Worm (Caenorhabditis elegans) whole organism, young adult: ENCODE results near the gene atg-9.

Experiments
- B0336.3 ChIP-seq: fragments of 200-800 bp; sonication (Bioruptor generic); IDR thresholded peaks from 2 replicates; pipeline ENCODE4 v1.3.6; 2022; ENCODE audit warnings: missing genetic modification characterization, missing compliant biosample characterization
- C06A6.2 ChIP-seq: fragments of 200-800 bp; sonication (Bioruptor generic); conservative IDR thresholded peaks from 2 replicates; pipeline ENCODE4 v1.3.6; 2022; ENCODE audit warnings: missing genetic modification characterization, missing compliant biosample characterization
- C17E4.6 ChIP-seq: fragments of 200-800 bp; sonication (Bioruptor generic); IDR thresholded peaks from 2 replicates; pipeline ENCODE4 v1.3.6; 2022; ENCODE audit warnings: missing genetic modification reagents, missing genetic modification characterization, missing compliant biosample characterization
- F23B12.7 ChIP-seq: sonication (generic microtip); optimal IDR thresholded peaks from 2 replicates; lab custom pipeline; 2017; ENCODE audit warnings: missing genetic modification characterization, mild to moderate bottlenecking, missing compliant biosample characterization, antibody characterized with exemption, moderate library complexity; ENCODE audit not compliant: insufficient read depth
- F57A8.1 ChIP-seq: fragments of 200-800 bp; sonication (Bioruptor generic); optimal IDR thresholded peaks from 2 replicates; lab custom pipeline; 2018; ENCODE audit warnings: mild to moderate bottlenecking, missing genetic modification characterization, moderate library complexity, missing compliant biosample characterization
- K11D2.4 ChIP-seq: fragments of 200-800 bp; sonication (Bioruptor generic); IDR thresholded peaks from 2 replicates; pipeline ENCODE4 v1.3.6; 2022; ENCODE audit warnings: missing genetic modification reagents, missing genetic modification characterization, missing compliant biosample characterization
- K12H6.12 ChIP-seq: fragments of 200-800 bp; sonication (Bioruptor generic); optimal IDR thresholded peaks from 2 replicates; lab custom pipeline; 2018; ENCODE audit warnings: mild to moderate bottlenecking, missing genetic modification characterization, missing compliant biosample characterization
- Y53F4B.3 ChIP-seq: fragments of 200-800 bp; sonication (Bioruptor generic); IDR thresholded peaks from 2 replicates; pipeline ENCODE4 v1.3.6; 2022; ENCODE audit warnings: missing genetic modification reagents, missing genetic modification characterization, missing compliant biosample characterization
- Y56A3A.18 ChIP-seq: fragments of 200-800 bp; sonication (Bioruptor generic); IDR thresholded peaks from 2 replicates; pipeline ENCODE4 v1.3.6; 2022; ENCODE audit warnings: missing genetic modification reagents, missing genetic modification characterization, missing compliant biosample characterization
- Y95B8A.8 ChIP-seq: fragments of 200-800 bp; sonication (Bioruptor generic); IDR thresholded peaks from 2 replicates; pipeline ENCODE4 v1.3.6; 2022; ENCODE audit warnings: missing genetic modification reagents, missing genetic modification characterization, missing compliant biosample characterization
- ama-1 ChIP-seq, 3 experiments: fragments of 150-350 bp in 1 of 3; sonication (generic microtip) in 2 of 3; optimal IDR thresholded peaks; 2 replicates each; lab custom pipeline; 2014 to 2018; ENCODE audit warnings: missing biosample characterization in 2 of 3, missing genetic modification characterization in 2 of 3, missing genetic modification reagents in 2 of 3
- athp-1 ChIP-seq: sonication (generic microtip); optimal IDR thresholded peaks from 2 replicates; lab custom pipeline; 2017; ENCODE audit warnings: mild to moderate bottlenecking, missing genetic modification characterization, missing compliant biosample characterization
- attf-5 ChIP-seq: fragments of 200-800 bp; sonication (Bioruptor generic); optimal IDR thresholded peaks from 2 replicates; lab custom pipeline; 2018; ENCODE audit warnings: mild to moderate bottlenecking, missing genetic modification characterization, missing compliant biosample characterization
- bed-2 ChIP-seq: fragments of 200-800 bp; sonication (Bioruptor generic); IDR thresholded peaks from 2 replicates; pipeline ENCODE4 v1.3.6; 2022; ENCODE audit warnings: missing genetic modification reagents, missing genetic modification characterization, missing compliant biosample characterization
- cebp-1 ChIP-seq, 2 experiments: fragments of 200-800 bp in 1 of 2; sonication (Bioruptor generic) in 1 of 2; sonication (generic microtip) in 1 of 2; IDR thresholded peaks in 1 of 2; optimal IDR thresholded peaks in 1 of 2; 2 replicates each; pipeline versions ENCODE4 v1.3.6 to Lab custom; 2017 to 2022; ENCODE audit warnings: missing compliant biosample characterization in 2 of 2, missing genetic modification characterization in 2 of 2, mild to moderate bottlenecking in 1 of 2, missing genetic modification reagents in 1 of 2, moderate library complexity in 1 of 2
- ceh-100 ChIP-seq: fragments of 200-800 bp; sonication (Bioruptor generic); IDR thresholded peaks from 2 replicates; pipeline ENCODE4 v1.3.6; 2022; ENCODE audit warnings: missing genetic modification reagents, missing genetic modification characterization, missing compliant biosample characterization
- ceh-27 ChIP-seq: fragments of 200-800 bp; sonication (Bioruptor generic); optimal IDR thresholded peaks from 2 replicates; lab custom pipeline; 2018; ENCODE audit warnings: mild to moderate bottlenecking, missing genetic modification characterization, moderate library complexity, missing compliant biosample characterization
- ceh-79 ChIP-seq: sonication (generic microtip); optimal IDR thresholded peaks from 2 replicates; lab custom pipeline; 2017; ENCODE audit warnings: mild to moderate bottlenecking, missing genetic modification characterization, missing compliant biosample characterization
- ceh-91 ChIP-seq: fragments of 200-800 bp; sonication (Bioruptor generic); IDR thresholded peaks from 2 replicates; pipeline ENCODE4 v1.3.6; 2022; ENCODE audit warnings: missing genetic modification reagents, missing genetic modification characterization, missing compliant biosample characterization
- dox-1 ChIP-seq: fragments of 200-800 bp; sonication (Bioruptor generic); IDR thresholded peaks from 2 replicates; pipeline ENCODE4 v1.3.6; 2022; ENCODE audit warnings: missing genetic modification reagents, missing genetic modification characterization, missing compliant biosample characterization
- efl-1 ChIP-seq: fragments of 150-350 bp; optimal IDR thresholded peaks from 2 replicates; lab custom pipeline; 2014; ENCODE audit warnings: missing biosample characterization, missing genetic modification reagents, missing genetic modification characterization
- egl-44 ChIP-seq: fragments of 200-800 bp; sonication (Bioruptor generic); IDR thresholded peaks from 2 replicates; pipeline ENCODE4 v1.3.6; 2022; ENCODE audit warnings: missing genetic modification reagents, missing genetic modification characterization, missing compliant biosample characterization
- egrh-3 ChIP-seq: fragments of 200-800 bp; sonication (Bioruptor generic); IDR thresholded peaks from 2 replicates; pipeline ENCODE4 v1.3.6; 2022; ENCODE audit warnings: missing genetic modification reagents, missing genetic modification characterization, missing compliant biosample characterization
- gei-17 ChIP-seq: fragments of 200-800 bp; sonication (Bioruptor generic); optimal IDR thresholded peaks from 2 replicates; lab custom pipeline; 2018; ENCODE audit warnings: mild to moderate bottlenecking, missing genetic modification characterization, missing compliant biosample characterization
- hmg-1.2 ChIP-seq: fragments of 200-800 bp; sonication (Bioruptor generic); IDR thresholded peaks from 2 replicates; pipeline ENCODE4 v1.3.6; 2022; ENCODE audit warnings: missing genetic modification reagents, missing genetic modification characterization, missing compliant biosample characterization
- hmg-20 ChIP-seq: fragments of 200-800 bp; sonication (Bioruptor generic); IDR thresholded peaks from 2 replicates; pipeline ENCODE4 v1.3.6; 2022; ENCODE audit warnings: missing genetic modification reagents, missing genetic modification characterization, missing compliant biosample characterization
- let-526 ChIP-seq: fragments of 200-800 bp; sonication (Bioruptor generic); IDR thresholded peaks from 2 replicates; pipeline ENCODE4 v1.3.6; 2022; ENCODE audit warnings: missing genetic modification reagents, missing genetic modification characterization, missing compliant biosample characterization
- let-607 ChIP-seq, 2 experiments: fragments of 200-800 bp in 1 of 2; sonication (Bioruptor generic) in 1 of 2; sonication (generic microtip) in 1 of 2; optimal IDR thresholded peaks; 2 replicates each; lab custom pipeline; 2016 to 2018; ENCODE audit warnings: mild to moderate bottlenecking in 2 of 2, missing compliant biosample characterization in 2 of 2, missing genetic modification characterization in 2 of 2, moderate library complexity in 2 of 2, missing genotype in 1 of 2
- lin-26 ChIP-seq: fragments of 200-800 bp; sonication (Bioruptor generic); IDR thresholded peaks from 2 replicates; pipeline ENCODE4 v1.3.6; 2022; ENCODE audit warnings: missing genetic modification reagents, missing genetic modification characterization, missing compliant biosample characterization
- lin-35 ChIP-seq, 3 experiments: fragments of 150-350 bp in 2 of 3; sonication (generic microtip) in 1 of 3; optimal IDR thresholded peaks; 2 replicates each; lab custom pipeline; 2014 to 2018; ENCODE audit warnings: missing biosample characterization in 3 of 3, missing genetic modification characterization in 3 of 3, missing genetic modification reagents in 3 of 3
- lin-54 ChIP-seq: fragments of 200-800 bp; sonication (Bioruptor generic); optimal IDR thresholded peaks from 2 replicates; lab custom pipeline; 2018; ENCODE audit warnings: mild to moderate bottlenecking, missing genetic modification characterization, missing compliant biosample characterization
- lir-1 ChIP-seq: fragments of 200-800 bp; sonication (Bioruptor generic); conservative IDR thresholded peaks from 2 replicates; pipeline ENCODE4 v1.3.6; 2022; ENCODE audit warnings: missing genetic modification reagents, missing genetic modification characterization, missing compliant biosample characterization
- madf-3 ChIP-seq: fragments of 200-800 bp; sonication (Bioruptor generic); IDR thresholded peaks from 2 replicates; pipeline ENCODE4 v1.3.6; 2022; ENCODE audit warnings: missing genetic modification reagents, missing genetic modification characterization, missing compliant biosample characterization
- madf-6 ChIP-seq: fragments of 200-800 bp; sonication (Bioruptor generic); IDR thresholded peaks from 2 replicates; pipeline ENCODE4 v1.3.6; 2022; ENCODE audit warnings: missing genetic modification reagents, missing genetic modification characterization, missing compliant biosample characterization
- mcd-1 ChIP-seq: fragments of 200-800 bp; sonication (Bioruptor generic); IDR thresholded peaks from 2 replicates; pipeline ENCODE4 v1.3.6; 2022; ENCODE audit warnings: missing genetic modification reagents, missing genetic modification characterization, missing compliant biosample characterization
- nfyb-1 ChIP-seq: fragments of 200-800 bp; sonication (Bioruptor generic); IDR thresholded peaks from 2 replicates; pipeline ENCODE4 v1.3.6; 2022; ENCODE audit warnings: missing genetic modification reagents, missing genetic modification characterization, missing compliant biosample characterization
- nhr-120 ChIP-seq: fragments of 200-800 bp; sonication (Bioruptor generic); IDR thresholded peaks from 2 replicates; pipeline ENCODE4 v1.3.6; 2022; ENCODE audit warnings: missing genetic modification characterization, missing compliant biosample characterization
- nhr-80 ChIP-seq: sonication (generic microtip); optimal IDR thresholded peaks from 2 replicates; lab custom pipeline; 2016; ENCODE audit warnings: missing genetic modification characterization, missing compliant biosample characterization
- pbrm-1 ChIP-seq: fragments of 200-800 bp; sonication (Bioruptor generic); IDR thresholded peaks from 2 replicates; pipeline ENCODE4 v1.3.6; 2022; ENCODE audit warnings: missing genetic modification reagents, missing genetic modification characterization, missing compliant biosample characterization
- rcor-1 ChIP-seq: fragments of 200-800 bp; sonication (Bioruptor generic); IDR thresholded peaks from 2 replicates; pipeline ENCODE4 v1.3.6; 2022; ENCODE audit warnings: missing genetic modification reagents, missing genetic modification characterization, missing compliant biosample characterization
- repo-1 ChIP-seq: sonication (generic microtip); optimal IDR thresholded peaks from 2 replicates; lab custom pipeline; 2017; ENCODE audit warnings: mild to moderate bottlenecking, missing genetic modification characterization, missing compliant biosample characterization
- snpc-4 ChIP-seq, 5 experiments: fragments of 150-350 bp in 1 of 5; sonication (generic microtip) in 4 of 5; optimal IDR thresholded peaks; 2 replicates each; lab custom pipeline; 2014 to 2018; ENCODE audit warnings: missing genetic modification characterization in 5 of 5, missing biosample characterization in 3 of 5, antibody characterized with exemption in 2 of 5, mild to moderate bottlenecking in 2 of 5, missing compliant biosample characterization in 2 of 5, missing genotype in 2 of 5, moderate library complexity in 2 of 5, missing genetic modification reagents in 1 of 5
- tbp1 ChIP-seq: fragments of 200-800 bp; sonication (Bioruptor generic); optimal IDR thresholded peaks from 2 replicates; lab custom pipeline; 2018; ENCODE audit warnings: mild to moderate bottlenecking, missing genetic modification characterization, missing compliant biosample characterization
- zfh-2 ChIP-seq: fragments of 200-800 bp; sonication (Bioruptor generic); conservative IDR thresholded peaks from 2 replicates; pipeline ENCODE4 v1.3.6; 2022; ENCODE audit warnings: missing genetic modification reagents, missing genetic modification characterization, missing compliant biosample characterization
- ztf-26 ChIP-seq: sonication (generic microtip); optimal IDR thresholded peaks from 2 replicates; lab custom pipeline; 2017; ENCODE audit warnings: missing genetic modification characterization, missing compliant biosample characterization
- ztf-3 ChIP-seq: fragments of 200-800 bp; sonication (Bioruptor generic); optimal IDR thresholded peaks from 2 replicates; lab custom pipeline; 2018; ENCODE audit warnings: mild to moderate bottlenecking, missing genetic modification characterization, missing compliant biosample characterization

The atg-9 gene

DNA sequence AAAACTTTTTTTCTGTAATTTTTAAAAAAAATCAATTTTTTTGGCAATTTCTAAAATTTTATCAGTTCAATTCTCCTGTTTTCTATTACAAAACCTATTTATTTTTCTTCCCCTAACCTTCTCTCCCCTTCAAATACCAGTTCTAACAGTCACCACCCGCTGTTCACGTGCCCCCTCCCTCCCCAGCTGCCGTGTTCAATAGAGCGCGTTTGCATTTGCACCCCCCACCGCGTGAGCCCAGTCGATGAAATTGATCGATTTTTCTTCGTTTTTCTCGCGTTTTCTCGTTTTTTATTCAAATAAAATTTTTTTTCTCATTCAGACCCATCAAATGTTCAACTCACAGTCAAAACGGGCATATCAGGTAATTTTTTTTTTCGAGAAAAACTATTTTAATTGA lies at the start of gene atg-9:
Gene atg-9, plus strand, starts transcription at position 332 of the 400 bp plus-strand sequence.
- TF ChIP-seq egl-44 (GFP tag; lab: Robert Waterston, UW), result 0 out of 2 replicates have a peak, but pooled peaks have one; percentile 33
- peak; percentile 80; the same call in 1 of the 2 replicates for TF ChIP-seq Y56A3A.18 (GFP tag; lab: Robert Waterston, UW)
- TF ChIP-seq cebp-1 (GFP tag; IDR thresholded peaks at IDR 0.05; lab: Robert Waterston, UW), result no peak
- TF ChIP-seq cebp-1 (tag; optimal IDR thresholded peaks at IDR 0.05; lab: Kevin White, UChicago), result peak; percentile 83
- TF ChIP-seq nhr-80, result peak; percentile 33
- peak; percentile 10 for TF ChIP-seq athp-1 (tag; lab: Kevin White, UChicago)
- no peak for TF ChIP-seq ztf-3 (GFP tag; lab: Kevin White, UChicago)
- peak; percentile 69; the same call in 1 of the 2 replicates for TF ChIP-seq lin-26
- no peak for TF ChIP-seq snpc-4 (GFP tag; optimal IDR thresholded peaks at IDR 0.05; lab: Kevin White, UChicago)
- peak in 2 of 4 experiments; percentile 29 to 53 for TF ChIP-seq snpc-4 (tag; optimal IDR thresholded peaks at IDR 0.05; lab: Kevin White, UChicago)
- TF ChIP-seq let-607 (tag; optimal IDR thresholded peaks at IDR 0.05; lab: Kevin White, UChicago), result no peak
- TF ChIP-seq nhr-120 (GFP tag; lab: Robert Waterston, UW), result no peak
- peak; percentile 41 for TF ChIP-seq repo-1
- peak; percentile 57 for TF ChIP-seq rcor-1
- no peak for TF ChIP-seq Y53F4B.3
- TF ChIP-seq nfyb-1, result peak; percentile 81
- peak; percentile 34; the same call in 1 of the 2 replicates for TF ChIP-seq hmg-1.2
- TF ChIP-seq let-526, result peak; percentile 66; the same call in 1 of the 2 replicates
- TF ChIP-seq madf-3, result 0 out of 2 replicates have a peak, but pooled peaks have one; percentile 79
- TF ChIP-seq madf-6 (GFP tag; lab: Robert Waterston, UW), result peak; percentile 41
- TF ChIP-seq F57A8.1 (GFP tag; lab: Kevin White, UChicago), result no peak
- TF ChIP-seq efl-1 (GFP tag; lab: Kevin White, UChicago), result no peak
- 0 out of 2 replicates have a peak, but pooled peaks have one; percentile 15 for TF ChIP-seq K11D2.4 (GFP tag; lab: Robert Waterston, UW)
- TF ChIP-seq gei-17, result peak; percentile 7
- TF ChIP-seq pbrm-1 (GFP tag; lab: Robert Waterston, UW), result peak; percentile 71
- peak; percentile 98 for TF ChIP-seq mcd-1 (GFP tag; lab: Robert Waterston, UW)
- peak; percentile 69 for TF ChIP-seq ceh-27
- no peak for TF ChIP-seq ceh-79 (tag; lab: Kevin White, UChicago)
- peak; percentile 64; the same call in 1 of the 2 replicates for TF ChIP-seq Y95B8A.8 (GFP tag; lab: Robert Waterston, UW)
- TF ChIP-seq dox-1 (GFP tag; lab: Robert Waterston, UW), result peak; percentile 70; the same call in 1 of the 2 replicates
- peak; percentile 57 for TF ChIP-seq tbp1 (GFP tag; lab: Kevin White, UChicago)
- TF ChIP-seq lir-1 (GFP tag; lab: Robert Waterston, UW), result 0 out of 2 replicates have a peak, but pooled peaks have one; percentile 47
- 0 out of 2 replicates have a peak, but pooled peaks have one; percentile 22 for TF ChIP-seq hmg-20 (GFP tag; lab: Robert Waterston, UW)
- TF ChIP-seq egrh-3 (GFP tag; lab: Robert Waterston, UW), result peak; percentile 84
- peak; percentile 54 for TF ChIP-seq ceh-100 (GFP tag; lab: Robert Waterston, UW)
- peak; percentile 89 for TF ChIP-seq attf-5 (GFP tag; lab: Kevin White, UChicago)
- peak; percentile 37; the same call in 1 of the 2 replicates for TF ChIP-seq B0336.3 (GFP tag; lab: Robert Waterston, UW)
- no peak for TF ChIP-seq C17E4.6 (GFP tag; lab: Robert Waterston, UW)
- peak; percentile 45 for TF ChIP-seq ama-1 (optimal IDR thresholded peaks at IDR 0.05; lab: Kevin White, UChicago)
- no peak for TF ChIP-seq ama-1 (GFP tag; optimal IDR thresholded peaks at IDR 0.05; lab: Kevin White, UChicago)
- TF ChIP-seq lin-54 (GFP tag; lab: Kevin White, UChicago), result peak; percentile 20
- TF ChIP-seq lin-35 (GFP tag; optimal IDR thresholded peaks at IDR 0.05; lab: Kevin White, UChicago), result peak in 1 of 3 experiments; percentile 68
- TF ChIP-seq ztf-26, result peak; percentile 73
- peak; percentile 62 for TF ChIP-seq zfh-2 (GFP tag; lab: Robert Waterston, UW)
- peak; percentile 75 for TF ChIP-seq K12H6.12
- TF ChIP-seq ceh-91 (GFP tag; lab: Robert Waterston, UW), result no peak
- peak; percentile 21 for TF ChIP-seq F23B12.7
- no peak for TF ChIP-seq bed-2
- TF ChIP-seq C06A6.2, result peak; percentile 56; the same call in 1 of the 2 replicates
